Fruit fly (Drosophila melanogaster) whole organism, embryonic: ENCODE data around the gene CG14642.

Source experiments
- Asciz ChIP-seq: fragments of 200-800 bp; sonication (Bioruptor generic); optimal IDR thresholded peaks from 2 replicates; lab custom pipeline; 2017; ENCODE audit warnings: missing biosample characterization, mild to moderate bottlenecking, missing genetic modification characterization, missing genetic modification reagents
- Atf3 ChIP-seq: fragments of 200-800 bp; sonication (Bioruptor generic); optimal IDR thresholded peaks from 3 replicates; lab custom pipeline; 2016; ENCODE audit warnings: missing biosample characterization, missing genetic modification characterization
- CG10267 ChIP-seq: fragments of 200-800 bp; sonication (Bioruptor generic); optimal IDR thresholded peaks from 2 replicates; lab custom pipeline; 2018; ENCODE audit warnings: missing biosample characterization, mild to moderate bottlenecking, missing genetic modification characterization, moderate library complexity
- CG10366 ChIP-seq: fragments of 200-800 bp; sonication (Bioruptor generic); IDR thresholded peaks from 2 replicates; pipeline ENCODE4 v1.3.6; 2022; ENCODE audit warnings: missing biosample characterization, missing genetic modification characterization
- CG11247 ChIP-seq: fragments of 200-800 bp; sonication (Bioruptor generic); IDR thresholded peaks from 2 replicates; pipeline ENCODE4 v1.3.6; 2022; ENCODE audit warnings: missing biosample characterization, missing genetic modification characterization
- CG13287 ChIP-seq: fragments of 200-800 bp; sonication (Bioruptor generic); IDR thresholded peaks from 2 replicates; pipeline ENCODE4 v1.3.6; 2022; ENCODE audit warnings: missing biosample characterization, missing genetic modification characterization; ENCODE audit not compliant: partially characterized antibody
- CG14965 ChIP-seq: fragments of 200-800 bp; sonication (Bioruptor generic); optimal IDR thresholded peaks from 2 replicates; lab custom pipeline; 2016; ENCODE audit warnings: missing biosample characterization, missing genetic modification characterization, borderline replicate concordance
- CG15011 ChIP-seq: fragments of 200-800 bp; sonication (Bioruptor generic); optimal IDR thresholded peaks from 3 replicates; lab custom pipeline; 2018; ENCODE audit warnings: missing biosample characterization, mild to moderate bottlenecking, missing genetic modification characterization
- CG15514 ChIP-seq: fragments of 200-800 bp; sonication (Bioruptor generic); optimal IDR thresholded peaks from 3 replicates; lab custom pipeline; 2017; ENCODE audit warnings: missing biosample characterization, missing genetic modification characterization, mild to moderate bottlenecking, moderate library complexity, missing genetic modification reagents
- CG17186 ChIP-seq: fragments of 200-800 bp; sonication (Bioruptor generic); optimal IDR thresholded peaks from 3 replicates; lab custom pipeline; 2017; ENCODE audit warnings: missing biosample characterization, missing genetic modification reagents, missing genetic modification characterization
- CG17829 ChIP-seq: fragments of 200-800 bp; optimal IDR thresholded peaks from 2 replicates; lab custom pipeline; 2019; ENCODE audit warnings: missing biosample characterization, mild to moderate bottlenecking, missing genetic modification characterization, moderate library complexity
- CG17912 ChIP-seq: fragments of 200-800 bp; sonication (Bioruptor generic); optimal IDR thresholded peaks from 2 replicates; lab custom pipeline; 2018; ENCODE audit warnings: missing biosample characterization, mild to moderate bottlenecking, missing genetic modification characterization
- CG2120 ChIP-seq: fragments of 200-800 bp; sonication (Bioruptor generic); optimal IDR thresholded peaks from 3 replicates; lab custom pipeline; 2016; ENCODE audit warnings: missing biosample characterization, missing genetic modification characterization
- CG2202 ChIP-seq: fragments of 200-800 bp; sonication (Bioruptor generic); optimal IDR thresholded peaks from 2 replicates; lab custom pipeline; 2018; ENCODE audit warnings: missing biosample characterization, mild to moderate bottlenecking, missing genetic modification characterization
- CG31388 ChIP-seq: fragments of 200-800 bp; sonication (Bioruptor generic); optimal IDR thresholded peaks from 2 replicates; lab custom pipeline; 2016; ENCODE audit warnings: missing biosample characterization, missing genetic modification characterization
- CG3281 ChIP-seq: fragments of 200-800 bp; sonication (Bioruptor generic); optimal IDR thresholded peaks from 3 replicates; lab custom pipeline; 2017; ENCODE audit warnings: missing biosample characterization, mild to moderate bottlenecking, missing genetic modification characterization
- CG7271 ChIP-seq: fragments of 200-800 bp; sonication (Bioruptor generic); optimal IDR thresholded peaks from 2 replicates; lab custom pipeline; 2018; ENCODE audit warnings: missing biosample characterization, mild to moderate bottlenecking, missing genetic modification characterization, moderate library complexity
- CG7372 ChIP-seq: fragments of 200-800 bp; sonication (Bioruptor generic); IDR thresholded peaks from 2 replicates; pipeline ENCODE4 v1.3.6; 2022; ENCODE audit warnings: missing biosample characterization, missing genetic modification characterization
- CG7556 ChIP-seq: fragments of 200-800 bp; sonication (Bioruptor generic); optimal IDR thresholded peaks from 2 replicates; lab custom pipeline; 2017; ENCODE audit warnings: missing biosample characterization, mild to moderate bottlenecking, missing genetic modification characterization
- CG8089 ChIP-seq: fragments of 200-800 bp; sonication (Bioruptor generic); optimal IDR thresholded peaks from 3 replicates; lab custom pipeline; 2016; ENCODE audit warnings: missing biosample characterization, missing genetic modification characterization
- Dad ChIP-seq: fragments of 200-800 bp; sonication (Bioruptor generic); optimal IDR thresholded peaks from 3 replicates; lab custom pipeline; 2016; ENCODE audit warnings: missing biosample characterization, missing genetic modification characterization
- Dek ChIP-seq: fragments of 200-800 bp; sonication (Bioruptor generic); optimal IDR thresholded peaks from 3 replicates; lab custom pipeline; 2019; ENCODE audit warnings: missing biosample characterization, mild to moderate bottlenecking, missing genetic modification characterization, moderate library complexity
- Fer1 ChIP-seq: fragments of 200-800 bp; sonication (Bioruptor generic); optimal IDR thresholded peaks from 2 replicates; lab custom pipeline; 2017; ENCODE audit warnings: missing biosample characterization, mild to moderate bottlenecking, missing genetic modification characterization
- Fer3 ChIP-seq: fragments of 200-800 bp; sonication (Bioruptor generic); optimal IDR thresholded peaks from 2 replicates; lab custom pipeline; 2018; ENCODE audit warnings: missing biosample characterization, mild to moderate bottlenecking, missing genetic modification characterization, moderate library complexity
- Gsc ChIP-seq: fragments of 200-800 bp; sonication (Bioruptor generic); IDR thresholded peaks from 2 replicates; pipeline ENCODE4 v1.3.6; 2022; ENCODE audit warnings: missing biosample characterization, missing genetic modification characterization
- H2.0 ChIP-seq: fragments of 200-800 bp; sonication (Bioruptor generic); IDR thresholded peaks from 2 replicates; pipeline ENCODE4 v1.3.6; 2022; ENCODE audit warnings: missing biosample characterization, missing genetic modification characterization
- Hr39 ChIP-seq: fragments of >200 bp; optimal IDR thresholded peaks from 2 replicates; lab custom pipeline; 2017
- Meics ChIP-seq: fragments of 200-800 bp; sonication (Bioruptor generic); optimal IDR thresholded peaks from 2 replicates; lab custom pipeline; 2017; ENCODE audit warnings: missing biosample characterization, mild to moderate bottlenecking, missing genetic modification characterization
- Mrtf ChIP-seq: fragments of 200-800 bp; sonication (Bioruptor generic); IDR thresholded peaks from 3 replicates; pipeline ENCODE4 v1.3.6; 2022; ENCODE audit warnings: missing biosample characterization, missing genetic modification characterization
- Opbp ChIP-seq: fragments of 200-800 bp; sonication (Bioruptor generic); IDR thresholded peaks from 3 replicates; pipeline ENCODE4 v1.3.6; 2022; ENCODE audit warnings: missing biosample characterization, missing genetic modification characterization; ENCODE audit not compliant: partially characterized antibody
- Ptx1 ChIP-seq: fragments of 200-800 bp; sonication (Bioruptor generic); IDR thresholded peaks from 2 replicates; pipeline ENCODE4 v1.3.6; 2022; ENCODE audit warnings: missing biosample characterization, missing genetic modification characterization
- TFAM ChIP-seq: fragments of 200-800 bp; sonication (Bioruptor generic); optimal IDR thresholded peaks from 2 replicates; lab custom pipeline; 2017; ENCODE audit warnings: missing biosample characterization, missing genetic modification characterization, inconsistent platforms
- Xbp1 ChIP-seq: fragments of 200-800 bp; sonication (Bioruptor generic); optimal IDR thresholded peaks from 3 replicates; lab custom pipeline; 2016; ENCODE audit warnings: missing biosample characterization, mild to moderate bottlenecking, missing genetic modification characterization
- bigmax ChIP-seq: fragments of 200-800 bp; sonication (Bioruptor generic); optimal IDR thresholded peaks from 2 replicates; lab custom pipeline; 2018; ENCODE audit warnings: missing biosample characterization, mild to moderate bottlenecking, missing genetic modification characterization
- bowl ChIP-seq: fragments of 200-800 bp; sonication (Bioruptor generic); IDR thresholded peaks from 2 replicates; pipeline ENCODE4 v1.3.6; 2022; ENCODE audit warnings: missing biosample characterization, missing genetic modification characterization
- da ChIP-seq: fragments of 200-800 bp; sonication (Bioruptor generic); optimal IDR thresholded peaks from 2 replicates; lab custom pipeline; 2016; ENCODE audit warnings: missing biosample characterization, missing genetic modification characterization
- en ChIP-seq: fragments of 200-800 bp; sonication (Bioruptor generic); optimal IDR thresholded peaks from 2 replicates; lab custom pipeline; 2016; ENCODE audit warnings: missing biosample characterization, missing genetic modification characterization
- fu2 ChIP-seq: fragments of 200-800 bp; sonication (Bioruptor generic); optimal IDR thresholded peaks from 2 replicates; lab custom pipeline; 2016; ENCODE audit warnings: missing biosample characterization, missing genetic modification characterization
- nerfin-2 ChIP-seq: fragments of 200-800 bp; sonication (Bioruptor generic); IDR thresholded peaks from 2 replicates; pipeline ENCODE4 v1.3.6; 2022; ENCODE audit warnings: missing biosample characterization, missing genetic modification characterization; ENCODE audit not compliant: partially characterized antibody
- nmo ChIP-seq: fragments of 200-800 bp; sonication (Bioruptor generic); optimal IDR thresholded peaks from 2 replicates; lab custom pipeline; 2018; ENCODE audit warnings: missing biosample characterization, mild to moderate bottlenecking, missing genetic modification characterization, moderate library complexity
- nom ChIP-seq: fragments of 200-800 bp; sonication (Bioruptor generic); optimal IDR thresholded peaks from 2 replicates; lab custom pipeline; 2017; ENCODE audit warnings: missing biosample characterization, missing genetic modification characterization, mild to moderate bottlenecking, moderate library complexity, missing genetic modification reagents
- pb ChIP-seq: fragments of 200-800 bp; sonication (Bioruptor generic); optimal IDR thresholded peaks from 3 replicates; lab custom pipeline; 2016; ENCODE audit warnings: missing biosample characterization, missing genetic modification characterization
- pho ChIP-seq: fragments of 200-800 bp; sonication (Bioruptor generic); optimal IDR thresholded peaks from 2 replicates; lab custom pipeline; 2016; ENCODE audit warnings: missing biosample characterization, missing genetic modification characterization
- pnt ChIP-seq: fragments of 200-800 bp; sonication (Bioruptor generic); optimal IDR thresholded peaks from 3 replicates; lab custom pipeline; 2016; ENCODE audit warnings: missing biosample characterization, missing genetic modification characterization
- pum ChIP-seq: fragments of 200-800 bp; sonication (Bioruptor generic); optimal IDR thresholded peaks from 2 replicates; lab custom pipeline; 2016; ENCODE audit warnings: missing biosample characterization, missing genetic modification characterization
- sc ChIP-seq, 3 experiments: fragments of >200 bp in 2 of 3; fragments of 200-800 bp in 1 of 3; sonication (Bioruptor generic) in 1 of 3; optimal IDR thresholded peaks; 2 replicates in 2 of 3; 3 replicates in 1 of 3; lab custom pipeline; 2017; ENCODE audit warnings: mild to moderate bottlenecking in 1 of 3, missing biosample characterization in 1 of 3, missing genetic modification characterization in 1 of 3, missing genetic modification reagents in 1 of 3
- so ChIP-seq: fragments of 200-800 bp; sonication (Bioruptor generic); IDR thresholded peaks from 3 replicates; pipeline ENCODE4 v1.3.6; 2022; ENCODE audit warnings: missing biosample characterization, missing genetic modification characterization
- vfl ChIP-seq: fragments of 200-800 bp; sonication (Bioruptor generic); optimal IDR thresholded peaks from 2 replicates; lab custom pipeline; 2016; ENCODE audit warnings: missing biosample characterization, missing genetic modification characterization
- zfh1 ChIP-seq: fragments of 200-800 bp; sonication (Bioruptor generic); IDR thresholded peaks from 3 replicates; pipeline ENCODE4 v1.3.6; 2022; ENCODE audit warnings: missing biosample characterization, missing genetic modification characterization

CG14642 gene

dm6 chr3R:4243096-4243940, 801 bp upstream of the CG14642 start, which contains the start of gene CG34305 (continued):
- TF ChIP-seq sc (optimal IDR thresholded peaks at IDR 0.05; lab: Kevin White, UChicago) (no peak), sc (GFP tag; optimal IDR thresholded peaks at IDR 0.05; lab: Kevin White, UChicago) (no peak), CG15011 (GFP tag; lab: Kevin White, UChicago) (no peak), CG7556 (peak; percentile 8), Mrtf (GFP tag; lab: Robert Waterston, UW) (no peak), CG14965 (GFP tag; lab: Kevin White, UChicago) (no peak), CG17912 (GFP tag; lab: Kevin White, UChicago) (no peak), CG11247 (GFP tag; lab: Robert Waterston, UW) (no peak), Xbp1 (GFP tag; lab: Kevin White, UChicago) (no peak), CG17186 (no peak), CG15514 (GFP tag; lab: Kevin White, UChicago) (no peak), pho (GFP tag; lab: Kevin White, UChicago) (no peak), Meics (GFP tag; lab: Kevin White, UChicago) (peak; percentile 45), CG10366 (GFP tag; lab: Robert Waterston, UW) (no peak), bowl (GFP tag; lab: Robert Waterston, UW) (no peak), CG31388 (GFP tag; lab: Kevin White, UChicago) (no peak), Fer1 (GFP tag; lab: Kevin White, UChicago) (peak; percentile 19), CG8089 (no peak), vfl (GFP tag; lab: Kevin White, UChicago) (no peak), en (GFP tag; lab: Kevin White, UChicago) (no peak), nom (GFP tag; lab: Kevin White, UChicago) (no peak), Dad (GFP tag; lab: Kevin White, UChicago) (no peak), CG2120 (peak; percentile 30), CG7372 (GFP tag; lab: Robert Waterston, UW) (no peak), H2.0 (no peak), fu2 (GFP tag; lab: Kevin White, UChicago) (no peak), CG17829 (tag; lab: Kevin White, UChicago) (peak; percentile 5), TFAM (GFP tag; lab: Kevin White, UChicago) (no peak), Gsc (GFP tag; lab: Robert Waterston, UW) (no peak), CG2202 (tag; lab: Kevin White, UChicago) (no peak), Asciz (GFP tag; lab: Kevin White, UChicago) (no peak), pb (GFP tag; lab: Kevin White, UChicago) (no peak), Opbp (GFP tag; lab: Robert Waterston, UW) (no peak), Atf3 (GFP tag; lab: Kevin White, UChicago) (no peak), Hr39 (lab: Kevin White, UChicago) (no peak), CG3281 (GFP tag; lab: Kevin White, UChicago) (peak; percentile 38), so (no peak), zfh1 (no peak), nmo (GFP tag; lab: Kevin White, UChicago) (peak; percentile 6), pum (no peak), Fer3 (tag; lab: Kevin White, UChicago) (no peak), pnt (GFP tag; lab: Kevin White, UChicago) (no peak), CG7271 (tag; lab: Kevin White, UChicago) (no peak), da (no peak), Ptx1 (GFP tag; lab: Robert Waterston, UW) (peak; percentile 25; the same call in 1 of the 2 replicates), nerfin-2 (GFP tag; lab: Robert Waterston, UW) (no peak), bigmax (GFP tag; lab: Kevin White, UChicago) (no peak), CG10267 (tag; lab: Kevin White, UChicago) (no peak), CG13287 (GFP tag; lab: Robert Waterston, UW) (no peak), Dek (tag; lab: Kevin White, UChicago) (peak; percentile 26)
